Fruit fly (Drosophila melanogaster): ENCODE measurements around the gene CG6833.

- TF ChIP-seq Blimp-1 (GFP tag; optimal IDR thresholded peaks at IDR 0.05), result no peak
- TF ChIP-seq fd59A (GFP tag; optimal IDR thresholded peaks at IDR 0.05), result no peak
- TF ChIP-seq CG1621 (tag; optimal IDR thresholded peaks at IDR 0.05), result no peak
- no peak for TF ChIP-seq Gug (GFP tag; IDR thresholded peaks at IDR 0.05)
- no peak for TF ChIP-seq Met (GFP tag; optimal IDR thresholded peaks at IDR 0.05)
Measured at dm6 chr3L:14034476-14034875, 16.5 kb upstream of the CG6833 start, which contains the start of gene CG6661.
